Worm (Caenorhabditis elegans): ENCODE measurements around the gene ZK381.8.

DNA sequence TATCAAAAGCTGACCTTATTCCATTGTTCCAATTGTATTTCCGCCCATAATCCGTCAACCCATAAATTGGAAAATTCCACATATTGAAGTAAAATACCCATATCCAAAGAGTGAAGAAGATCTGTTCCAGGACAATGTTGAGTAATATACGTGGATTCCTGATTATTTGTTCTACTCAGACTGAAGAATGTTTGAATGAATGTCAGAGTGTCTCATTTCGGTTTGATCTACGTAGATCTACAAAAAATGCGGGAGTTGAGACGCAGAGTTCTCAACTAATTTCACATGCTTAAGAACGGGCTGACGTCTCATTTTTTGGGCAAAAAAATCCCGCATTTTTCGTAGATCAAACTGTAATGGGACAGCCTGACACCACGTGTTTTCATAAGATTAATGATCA is 2.3 kb upstream of the ZK381.8 start, which contains the start of gene nhr-249:
- TF ChIP-seq ama-1 (optimal IDR thresholded peaks at IDR 0.05) (no peak), mdl-1 (tag; optimal IDR thresholded peaks at IDR 0.05) (no peak), skn-1 (tag; optimal IDR thresholded peaks at IDR 0.05) (no peak), unc-39 (tag; optimal IDR thresholded peaks at IDR 0.05) (no peak), nhr-11 (tag; optimal IDR thresholded peaks at IDR 0.05) (no peak), nhr-77 (tag; optimal IDR thresholded peaks at IDR 0.05) (no peak)
